Worm (Caenorhabditis elegans) whole organism, young adult: Measurements from ENCODE around the gene C02B8.7.

Source experiments
- C06A6.2 ChIP-seq: fragments of 200-800 bp; sonication (Bioruptor generic); conservative IDR thresholded peaks from 2 replicates; pipeline ENCODE4 v1.3.6; 2022; ENCODE audit warnings: missing genetic modification characterization, missing compliant biosample characterization
- F23B12.7 ChIP-seq: sonication (generic microtip); optimal IDR thresholded peaks from 2 replicates; lab custom pipeline; 2017; ENCODE audit warnings: missing genetic modification characterization, mild to moderate bottlenecking, missing compliant biosample characterization, antibody characterized with exemption, moderate library complexity; ENCODE audit not compliant: insufficient read depth
- F33H1.4 ChIP-seq: fragments of 200-800 bp; sonication (Bioruptor generic); IDR thresholded peaks from 2 replicates; pipeline ENCODE4 v1.3.6; 2022; ENCODE audit warnings: missing genetic modification reagents, missing genetic modification characterization, missing compliant biosample characterization
- F55B11.4 ChIP-seq: sonication (generic microtip); optimal IDR thresholded peaks from 2 replicates; lab custom pipeline; 2016; ENCODE audit warnings: missing compliant biosample characterization, missing genetic modification characterization, borderline replicate concordance; ENCODE audit not compliant: insufficient read depth
- F57A8.1 ChIP-seq: fragments of 200-800 bp; sonication (Bioruptor generic); optimal IDR thresholded peaks from 2 replicates; lab custom pipeline; 2018; ENCODE audit warnings: mild to moderate bottlenecking, missing genetic modification characterization, moderate library complexity, missing compliant biosample characterization
- T26A5.8 ChIP-seq: sonication (generic microtip); optimal IDR thresholded peaks from 2 replicates; lab custom pipeline; 2016; ENCODE audit warnings: missing genetic modification characterization, missing compliant biosample characterization
- Y67H2A.10 ChIP-seq: fragments of 200-800 bp; sonication (Bioruptor generic); conservative IDR thresholded peaks from 2 replicates; pipeline ENCODE4 v1.3.6; 2022; ENCODE audit warnings: missing genetic modification reagents, missing genetic modification characterization, missing compliant biosample characterization
- Y95B8A.8 ChIP-seq: fragments of 200-800 bp; sonication (Bioruptor generic); IDR thresholded peaks from 2 replicates; pipeline ENCODE4 v1.3.6; 2022; ENCODE audit warnings: missing genetic modification reagents, missing genetic modification characterization, missing compliant biosample characterization
- ZK185.1 ChIP-seq: sonication (generic microtip); optimal IDR thresholded peaks from 2 replicates; lab custom pipeline; 2016; ENCODE audit warnings: mild to moderate bottlenecking, missing genetic modification characterization, missing compliant biosample characterization; ENCODE audit not compliant: poor library complexity, severe bottlenecking
- ama-1 ChIP-seq, 3 experiments: fragments of 150-350 bp in 1 of 3; sonication (generic microtip) in 2 of 3; optimal IDR thresholded peaks; 2 replicates each; lab custom pipeline; 2014 to 2018; ENCODE audit warnings: missing biosample characterization in 2 of 3, missing genetic modification characterization in 2 of 3, missing genetic modification reagents in 2 of 3
- aptf-2 ChIP-seq: fragments of 200-800 bp; sonication (Bioruptor generic); conservative IDR thresholded peaks from 2 replicates; pipeline ENCODE4 v1.3.6; 2022; ENCODE audit warnings: missing genetic modification reagents, missing genetic modification characterization, missing compliant biosample characterization
- cebp-2 ChIP-seq: fragments of 200-800 bp; sonication (Bioruptor generic); IDR thresholded peaks from 2 replicates; pipeline ENCODE4 v1.3.6; 2022; ENCODE audit warnings: missing genetic modification characterization, missing compliant biosample characterization
- ceh-79 ChIP-seq: sonication (generic microtip); optimal IDR thresholded peaks from 2 replicates; lab custom pipeline; 2017; ENCODE audit warnings: mild to moderate bottlenecking, missing genetic modification characterization, missing compliant biosample characterization
- egl-44 ChIP-seq: fragments of 200-800 bp; sonication (Bioruptor generic); IDR thresholded peaks from 2 replicates; pipeline ENCODE4 v1.3.6; 2022; ENCODE audit warnings: missing genetic modification reagents, missing genetic modification characterization, missing compliant biosample characterization
- gei-17 ChIP-seq: fragments of 200-800 bp; sonication (Bioruptor generic); optimal IDR thresholded peaks from 2 replicates; lab custom pipeline; 2018; ENCODE audit warnings: mild to moderate bottlenecking, missing genetic modification characterization, missing compliant biosample characterization
- hmg-1.2 ChIP-seq: fragments of 200-800 bp; sonication (Bioruptor generic); IDR thresholded peaks from 2 replicates; pipeline ENCODE4 v1.3.6; 2022; ENCODE audit warnings: missing genetic modification reagents, missing genetic modification characterization, missing compliant biosample characterization
- hsf-1 ChIP-seq: fragments of 200-800 bp; sonication (Bioruptor generic); IDR thresholded peaks from 2 replicates; pipeline ENCODE4 v1.3.6; 2022; ENCODE audit warnings: missing genetic modification reagents, missing genetic modification characterization, missing compliant biosample characterization
- lag-1 ChIP-seq: fragments of 200-800 bp; sonication (Bioruptor generic); IDR thresholded peaks from 2 replicates; pipeline ENCODE4 v1.3.6; 2022; ENCODE audit warnings: missing genetic modification reagents, missing genetic modification characterization, missing compliant biosample characterization
- lin-40 ChIP-seq: sonication (generic microtip); optimal IDR thresholded peaks from 2 replicates; lab custom pipeline; 2016; ENCODE audit warnings: missing genetic modification characterization, mild to moderate bottlenecking, missing compliant biosample characterization, missing genotype, missing genetic modification reagents
- lsl-1 ChIP-seq: fragments of 200-800 bp; sonication (Bioruptor generic); optimal IDR thresholded peaks from 2 replicates; lab custom pipeline; 2018; ENCODE audit warnings: mild to moderate bottlenecking, missing genetic modification characterization, moderate library complexity, missing compliant biosample characterization
- lsy-27 ChIP-seq: sonication (generic microtip); optimal IDR thresholded peaks from 2 replicates; lab custom pipeline; 2017; ENCODE audit warnings: missing genetic modification characterization, mild to moderate bottlenecking, missing compliant biosample characterization, antibody characterized with exemption, missing genotype, borderline replicate concordance; ENCODE audit not compliant: insufficient read depth
- madf-8 ChIP-seq: fragments of 200-800 bp; sonication (Bioruptor generic); conservative IDR thresholded peaks from 2 replicates; pipeline ENCODE4 v1.3.6; 2022; ENCODE audit warnings: missing genetic modification reagents, missing genetic modification characterization, missing compliant biosample characterization
- nfya-1 ChIP-seq: sonication (generic microtip); optimal IDR thresholded peaks from 2 replicates; lab custom pipeline; 2017; ENCODE audit warnings: antibody characterized with exemption, missing compliant biosample characterization, missing genetic modification characterization, borderline replicate concordance; ENCODE audit not compliant: insufficient read depth
- nfya-2 ChIP-seq: fragments of 200-800 bp; sonication (Bioruptor generic); IDR thresholded peaks from 2 replicates; pipeline ENCODE4 v1.3.6; 2022; ENCODE audit warnings: missing genetic modification reagents, missing genetic modification characterization, missing compliant biosample characterization
- nhr-80 ChIP-seq: sonication (generic microtip); optimal IDR thresholded peaks from 2 replicates; lab custom pipeline; 2016; ENCODE audit warnings: missing genetic modification characterization, missing compliant biosample characterization
- pha-4 ChIP-seq: fragments of 150-350 bp; sonication (generic microtip); optimal IDR thresholded peaks from 2 replicates; lab custom pipeline; 2014; ENCODE audit warnings: missing biosample characterization, missing genetic modification reagents, missing genetic modification characterization
- rcor-1 ChIP-seq: fragments of 200-800 bp; sonication (Bioruptor generic); IDR thresholded peaks from 2 replicates; pipeline ENCODE4 v1.3.6; 2022; ENCODE audit warnings: missing genetic modification reagents, missing genetic modification characterization, missing compliant biosample characterization
- rpc-1 ChIP-seq, 2 experiments: fragments of 150-350 bp in 1 of 2; sonication (generic microtip) in 1 of 2; optimal IDR thresholded peaks; 2 replicates each; lab custom pipeline; 2014 to 2018; ENCODE audit warnings: missing biosample characterization in 1 of 2, missing genetic modification characterization in 1 of 2, missing genetic modification reagents in 1 of 2, missing genotype in 1 of 2
- tbp1 ChIP-seq: fragments of 200-800 bp; sonication (Bioruptor generic); optimal IDR thresholded peaks from 2 replicates; lab custom pipeline; 2018; ENCODE audit warnings: mild to moderate bottlenecking, missing genetic modification characterization, missing compliant biosample characterization
- zfh-2 ChIP-seq: fragments of 200-800 bp; sonication (Bioruptor generic); conservative IDR thresholded peaks from 2 replicates; pipeline ENCODE4 v1.3.6; 2022; ENCODE audit warnings: missing genetic modification reagents, missing genetic modification characterization, missing compliant biosample characterization
- zim-3 ChIP-seq: sonication (generic microtip); optimal IDR thresholded peaks from 2 replicates; lab custom pipeline; 2017; ENCODE audit warnings: mild to moderate bottlenecking, missing genetic modification characterization, moderate library complexity, missing compliant biosample characterization
- ztf-25 ChIP-seq: fragments of 200-800 bp; sonication (Bioruptor generic); IDR thresholded peaks from 2 replicates; pipeline ENCODE4 v1.3.6; 2022; ENCODE audit warnings: missing genetic modification reagents, missing genetic modification characterization, missing compliant biosample characterization

The C02B8.7 gene

DNA sequence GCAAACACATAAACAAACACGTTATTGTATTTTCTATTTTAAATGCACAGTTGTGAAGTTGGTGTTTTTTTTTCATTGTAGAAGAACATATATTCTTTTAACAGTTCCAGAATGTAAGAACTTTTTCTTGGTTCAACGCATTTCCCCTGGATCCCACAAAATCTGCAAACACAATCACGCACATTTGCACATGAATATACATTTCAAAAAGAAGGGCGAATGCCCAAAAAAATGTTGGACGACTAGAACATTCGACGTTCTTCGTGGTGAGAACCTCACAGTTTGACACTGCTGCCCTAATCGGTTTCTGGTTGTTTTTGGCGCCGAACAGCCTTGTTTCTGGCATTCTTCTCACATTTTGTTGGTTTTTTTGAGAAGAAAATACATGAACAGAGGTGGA lies 28.1 kb downstream of the C02B8.7 start (continued):
- peak; percentile 10 for TF ChIP-seq tbp1 (GFP tag; lab: Kevin White, UChicago)
- TF ChIP-seq F57A8.1 (GFP tag; lab: Kevin White, UChicago): no peak
- peak; percentile 44 for TF ChIP-seq lin-40 (tag; lab: Kevin White, UChicago)
- TF ChIP-seq nfya-2: no peak
- TF ChIP-seq rpc-1 (optimal IDR thresholded peaks at IDR 0.05; lab: Kevin White, UChicago): no peak
- no peak for TF ChIP-seq rpc-1 (tag; optimal IDR thresholded peaks at IDR 0.05; lab: Kevin White, UChicago)
- no peak for TF ChIP-seq C06A6.2 (GFP tag; lab: Robert Waterston, UW)
- peak; percentile 21 for TF ChIP-seq pha-4
- no peak for TF ChIP-seq F33H1.4 (GFP tag; lab: Robert Waterston, UW)
- TF ChIP-seq gei-17 (GFP tag; lab: Kevin White, UChicago): no peak
- TF ChIP-seq madf-8 (GFP tag; lab: Robert Waterston, UW): no peak
- TF ChIP-seq ztf-25: no peak
- no peak for TF ChIP-seq Y67H2A.10
- TF ChIP-seq lsl-1 (GFP tag; lab: Kevin White, UChicago): no peak
- TF ChIP-seq Y95B8A.8: no peak
- TF ChIP-seq ceh-79: no peak
- TF ChIP-seq hmg-1.2 (GFP tag; lab: Robert Waterston, UW): 0 out of 2 replicates have a peak, but pooled peaks have one; percentile 4
- no peak for TF ChIP-seq T26A5.8 (tag; lab: Kevin White, UChicago)
- no peak for TF ChIP-seq F55B11.4
- TF ChIP-seq hsf-1: peak; percentile 71
- TF ChIP-seq lag-1 (GFP tag; lab: Robert Waterston, UW): no peak
- no peak for TF ChIP-seq F23B12.7 (tag; lab: Kevin White, UChicago)
- no peak for TF ChIP-seq lsy-27 (tag; lab: Kevin White, UChicago)

DNA sequence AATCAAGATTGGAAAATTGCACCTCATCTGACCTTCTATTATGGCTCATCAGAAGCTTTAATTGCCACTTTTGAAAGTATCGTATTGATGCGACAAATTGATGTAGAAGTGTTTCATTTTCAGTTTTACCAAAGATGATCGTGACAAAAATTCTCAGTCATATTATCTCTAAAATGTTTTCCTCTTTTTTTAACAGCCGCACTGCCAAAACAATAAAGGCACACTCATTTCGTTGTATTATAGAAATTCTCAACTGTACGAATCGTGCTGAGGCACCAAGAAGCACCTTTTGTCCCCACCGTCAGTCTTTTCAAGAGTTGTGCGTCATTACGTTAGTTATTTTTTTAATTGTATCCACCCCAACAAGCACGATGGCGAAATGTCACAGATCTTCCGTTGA lies 29.8 kb downstream of the C02B8.7 start, which contains the start of gene K07E3.9:
Gene K07E3.9 (plus strand): TSS at position 301 of the 400 bp plus-strand sequence.
- TF ChIP-seq rcor-1 (no peak), lsy-27 (tag; lab: Kevin White, UChicago) (no peak), cebp-2 (GFP tag; lab: Robert Waterston, UW) (no peak), lag-1 (GFP tag; lab: Robert Waterston, UW) (no peak), ama-1 (optimal IDR thresholded peaks at IDR 0.05; lab: Kevin White, UChicago) (no peak), ama-1 (GFP tag; optimal IDR thresholded peaks at IDR 0.05; lab: Kevin White, UChicago) (no peak), aptf-2 (GFP tag; lab: Robert Waterston, UW) (no peak), zfh-2 (no peak)
- TF ChIP-seq, all 124 proteins: peak for 0

DNA sequence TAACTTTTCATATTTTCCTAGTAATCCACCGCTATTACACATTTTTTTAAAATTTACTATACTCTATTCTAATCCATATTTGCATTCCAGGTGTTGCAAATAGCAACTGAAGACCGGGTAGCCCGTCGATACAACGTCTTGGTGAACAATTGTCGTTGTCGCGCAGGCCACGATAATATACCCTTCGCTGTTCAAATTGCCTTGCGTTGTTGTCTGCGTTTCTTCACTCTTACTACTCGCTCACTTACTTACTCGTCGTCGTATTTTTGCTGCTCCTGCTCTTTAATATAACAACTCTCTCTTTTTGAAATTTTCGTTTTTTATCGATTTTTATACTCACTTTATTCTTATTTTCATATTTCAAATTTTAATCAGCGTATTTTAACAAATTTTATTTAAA lies 33.8 kb downstream of the C02B8.7 start, which contains the start of gene K07E3.2:
Gene K07E3.2 (plus strand): TSS at position 400 of the 400 bp plus-strand sequence.
- TF ChIP-seq ZK185.1 (tag; lab: Kevin White, UChicago) (peak; percentile 23), zim-3 (tag; lab: Kevin White, UChicago) (no peak), lin-40 (tag; lab: Kevin White, UChicago) (peak; percentile 57), nhr-80 (tag; lab: Kevin White, UChicago) (peak; percentile 8), hmg-1.2 (GFP tag; lab: Robert Waterston, UW) (peak; percentile 63; the same call in 1 of the 2 replicates), nfya-1 (tag; lab: Kevin White, UChicago) (no peak), rcor-1 (no peak), egl-44 (GFP tag; lab: Robert Waterston, UW) (no peak), gei-17 (GFP tag; lab: Kevin White, UChicago) (peak; percentile 40)
